Fruit fly (Drosophila melanogaster): Measurements from ENCODE around the gene CDK2AP1.
A peak's percentile ranks its signal among the peaks of the same experiment; 100 is the strongest.

CDK2AP1 gene

DNA sequence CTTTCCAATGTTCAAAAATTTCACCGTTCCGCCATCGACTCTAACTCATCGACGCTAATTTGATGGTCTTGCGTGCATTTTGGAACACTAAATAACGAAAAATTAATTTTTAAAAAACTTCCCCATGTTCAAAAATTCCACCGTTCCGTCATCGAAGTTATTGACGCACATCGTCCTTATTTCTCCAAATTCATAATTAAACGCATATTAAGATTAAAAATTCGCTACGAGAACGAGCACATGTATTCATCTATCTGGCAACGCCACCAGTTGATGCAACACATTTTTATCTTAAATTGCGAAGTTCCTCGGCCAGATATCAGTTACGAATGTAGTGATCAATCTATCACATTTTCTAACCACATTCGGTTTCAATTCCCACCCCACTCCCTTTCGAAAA lies 11.5 kb downstream of the CDK2AP1 start, which contains the start of gene Lint-1 (continued):
- TF ChIP-seq Awh (GFP tag; IDR thresholded peaks at IDR 0.05) (no peak), Adf1 (GFP tag; IDR thresholded peaks at IDR 0.05) (no peak), dmrt99B (tag; optimal IDR thresholded peaks at IDR 0.05) (no peak), Neu2 (GFP tag; optimal IDR thresholded peaks at IDR 0.05; ENCODE audit: borderline replicate concordance) (no peak), twi (tag; optimal IDR thresholded peaks at IDR 0.05) (no peak), mirr (GFP tag; optimal IDR thresholded peaks at IDR 0.05) (no peak), pnt (GFP tag; optimal IDR thresholded peaks at IDR 0.05) (no peak), Sox102F (GFP tag; optimal IDR thresholded peaks at IDR 0.05) (peak; percentile 17), CG7963 (GFP tag; IDR thresholded peaks at IDR 0.05; ENCODE audit: partially characterized antibody) (no peak), CG18764 (GFP tag; optimal IDR thresholded peaks at IDR 0.05) (no peak), Pdp1 (GFP tag; optimal IDR thresholded peaks at IDR 0.05) (peak; percentile 36 to 89), zfh1 (GFP tag; IDR thresholded peaks at IDR 0.05) (peak; percentile 26; the same call in 1 of the 3 replicates), CG4404 (GFP tag; IDR thresholded peaks at IDR 0.05) (no peak; the same call in 1 of the 2 replicates), CG13624 (GFP tag; optimal IDR thresholded peaks at IDR 0.05) (peak; percentile 23), Ravus (GFP tag; IDR thresholded peaks at IDR 0.05) (no peak), ara (GFP tag; IDR thresholded peaks at IDR 0.05) (no peak), tll (GFP tag; optimal IDR thresholded peaks at IDR 0.05) (no peak), CG16863 (GFP tag; optimal IDR thresholded peaks at IDR 0.05) (no peak), cwo (GFP tag; optimal IDR thresholded peaks at IDR 0.05) (no peak), CG11504 (tag; optimal IDR thresholded peaks at IDR 0.05) (peak; percentile 15), CG12769 (tag; optimal IDR thresholded peaks at IDR 0.05) (peak; percentile 0), E2f2 (GFP tag; IDR thresholded peaks at IDR 0.05) (peak; percentile 21; the same call in 1 of the 2 replicates), nmo (GFP tag; optimal IDR thresholded peaks at IDR 0.05) (no peak), CG11085 (GFP tag; IDR thresholded peaks at IDR 0.05) (no peak), HLH3B (GFP tag; IDR thresholded peaks at IDR 0.05) (no peak), Eip74EF (GFP tag; optimal IDR thresholded peaks at IDR 0.05) (no peak), NC2β (GFP tag; optimal IDR thresholded peaks at IDR 0.05) (no peak), lab (GFP tag; optimal IDR thresholded peaks at IDR 0.05) (peak; percentile 20), cad (GFP tag; optimal IDR thresholded peaks at IDR 0.05) (no peak), da (GFP tag; optimal IDR thresholded peaks at IDR 0.05) (no peak), Mrtf (GFP tag; IDR thresholded peaks at IDR 0.05) (no peak), Hmx (GFP tag; optimal IDR thresholded peaks at IDR 0.05) (no peak), CG10366 (GFP tag; IDR thresholded peaks at IDR 0.05) (no peak), HLH54F (GFP tag; optimal IDR thresholded peaks at IDR 0.05) (peak; percentile 23), CG3163 (GFP tag; optimal IDR thresholded peaks at IDR 0.05) (no peak), prd (optimal IDR thresholded peaks at IDR 0.05) (no peak), prd (GFP tag; IDR thresholded peaks at IDR 0.05) (peak; percentile 46; the same call in 1 of the 3 replicates), grn (GFP tag; optimal IDR thresholded peaks at IDR 0.05) (no peak), CG3281 (GFP tag; optimal IDR thresholded peaks at IDR 0.05) (no peak), CG6683 (GFP tag; optimal IDR thresholded peaks at IDR 0.05) (no peak), CG7928 (GFP tag; optimal IDR thresholded peaks at IDR 0.05) (no peak), Doc3 (GFP tag; IDR thresholded peaks at IDR 0.05; ENCODE audit: partially characterized antibody) (no peak), nau (GFP tag; optimal IDR thresholded peaks at IDR 0.05) (no peak), bab2 (GFP tag; optimal IDR thresholded peaks at IDR 0.05) (no peak), Sox100B (GFP tag; optimal IDR thresholded peaks at IDR 0.05) (no peak), sob (GFP tag; IDR thresholded peaks at IDR 0.05) (0 out of 2 replicates have a peak, but pooled peaks have one; percentile 17), Dfd (GFP tag; optimal IDR thresholded peaks at IDR 0.05) (no peak), Sry-β (GFP tag; optimal IDR thresholded peaks at IDR 0.05) (no peak), YL-1 (GFP tag; optimal IDR thresholded peaks at IDR 0.05) (peak; percentile 33), eve (GFP tag; optimal IDR thresholded peaks at IDR 0.05) (no peak), CG15696 (tag; optimal IDR thresholded peaks at IDR 0.05) (no peak)

Measured in whole organism, embryonic.